Worm (Caenorhabditis elegans) whole organism, late embryonic: ENCODE measurements around the gene gly-5.

Experiments used
- K02D7.2 ChIP-seq: sonication (generic microtip); optimal IDR thresholded peaks from 2 replicates; lab custom pipeline; 2017; ENCODE audit warnings: mild to moderate bottlenecking, missing genetic modification characterization, missing compliant biosample characterization
- K09A11.1 ChIP-seq: sonication (generic microtip); optimal IDR thresholded peaks from 2 replicates; lab custom pipeline; 2017; ENCODE audit warnings: antibody characterized with exemption, mild to moderate bottlenecking, missing genetic modification characterization, missing compliant biosample characterization; ENCODE audit not compliant: insufficient read depth
- T23F11.4 ChIP-seq: fragments of 200-800 bp; sonication (Bioruptor generic); optimal IDR thresholded peaks from 2 replicates; lab custom pipeline; 2018; ENCODE audit warnings: mild to moderate bottlenecking, missing genetic modification characterization, missing compliant biosample characterization
- Y22D7AL.16 ChIP-seq: sonication (generic microtip); optimal IDR thresholded peaks from 2 replicates; lab custom pipeline; 2016; ENCODE audit warnings: missing genetic modification characterization, missing compliant biosample characterization
- ceh-14 ChIP-seq: sonication (generic microtip); optimal IDR thresholded peaks from 2 replicates; lab custom pipeline; 2016; ENCODE audit warnings: missing genotype, missing genetic modification characterization, missing compliant biosample characterization
- ceh-2 ChIP-seq: sonication (generic microtip); optimal IDR thresholded peaks from 2 replicates; lab custom pipeline; 2016; ENCODE audit warnings: missing genotype, missing genetic modification characterization, missing compliant biosample characterization
- ceh-24 ChIP-seq: sonication (generic microtip); optimal IDR thresholded peaks from 2 replicates; lab custom pipeline; 2016; ENCODE audit warnings: mild to moderate bottlenecking, missing genetic modification characterization, missing compliant biosample characterization
- ceh-31 ChIP-seq: sonication (generic microtip); optimal IDR thresholded peaks from 2 replicates; lab custom pipeline; 2016; ENCODE audit warnings: missing genetic modification characterization, missing compliant biosample characterization
- ceh-34 ChIP-seq: sonication (generic microtip); optimal IDR thresholded peaks from 2 replicates; lab custom pipeline; 2016; ENCODE audit warnings: mild to moderate bottlenecking, missing genetic modification characterization, missing compliant biosample characterization
- ceh-45 ChIP-seq: fragments of 200-800 bp; sonication (Bioruptor generic); IDR thresholded peaks from 2 replicates; pipeline ENCODE4 v1.3.6; 2022; ENCODE audit warnings: missing genetic modification reagents, missing genetic modification characterization, missing compliant biosample characterization
- dve-1 ChIP-seq: sonication (generic microtip); optimal IDR thresholded peaks from 2 replicates; lab custom pipeline; 2017; ENCODE audit warnings: antibody characterized with exemption, mild to moderate bottlenecking, missing genetic modification characterization, missing compliant biosample characterization
- elt-2 ChIP-seq: sonication (generic microtip); optimal IDR thresholded peaks from 2 replicates; lab custom pipeline; 2016; ENCODE audit warnings: missing genetic modification reagents, missing genetic modification characterization, missing compliant biosample characterization
- elt-4 ChIP-seq: sonication (generic microtip); optimal IDR thresholded peaks from 2 replicates; lab custom pipeline; 2016; ENCODE audit warnings: missing genetic modification characterization, missing compliant biosample characterization
- ets-4 ChIP-seq: sonication (generic microtip); optimal IDR thresholded peaks from 2 replicates; lab custom pipeline; 2016; ENCODE audit warnings: missing genetic modification characterization, missing compliant biosample characterization
- eyg-1 ChIP-seq: sonication (generic microtip); optimal IDR thresholded peaks from 2 replicates; lab custom pipeline; 2016; ENCODE audit warnings: missing genotype, missing genetic modification characterization, missing compliant biosample characterization
- fax-1 ChIP-seq: sonication (generic microtip); optimal IDR thresholded peaks from 2 replicates; lab custom pipeline; 2016; ENCODE audit warnings: missing genotype, missing genetic modification characterization, missing compliant biosample characterization
- fkh-10 ChIP-seq: fragments of 150-350 bp; optimal IDR thresholded peaks from 2 replicates; lab custom pipeline; 2014; ENCODE audit warnings: missing biosample characterization, missing genetic modification reagents, missing genetic modification characterization
- fkh-6 ChIP-seq: sonication (generic microtip); optimal IDR thresholded peaks from 2 replicates; lab custom pipeline; 2016; ENCODE audit warnings: missing genetic modification characterization, missing compliant biosample characterization
- hlh-13 ChIP-seq: fragments of 200-800 bp; sonication (Bioruptor generic); optimal IDR thresholded peaks from 2 replicates; lab custom pipeline; 2018; ENCODE audit warnings: mild to moderate bottlenecking, missing genetic modification characterization, missing compliant biosample characterization
- hlh-15 ChIP-seq: sonication (generic microtip); optimal IDR thresholded peaks from 2 replicates; lab custom pipeline; 2016; ENCODE audit warnings: missing genetic modification characterization, missing compliant biosample characterization
- hlh-30 ChIP-seq: sonication (generic microtip); optimal IDR thresholded peaks from 2 replicates; lab custom pipeline; 2017; ENCODE audit warnings: antibody characterized with exemption, missing genetic modification characterization, missing compliant biosample characterization; ENCODE audit not compliant: insufficient read depth
- hlh-6 ChIP-seq: sonication (generic microtip); optimal IDR thresholded peaks from 2 replicates; lab custom pipeline; 2016; ENCODE audit warnings: missing genotype, missing genetic modification characterization, missing compliant biosample characterization
- lim-6 ChIP-seq: sonication (generic microtip); optimal IDR thresholded peaks from 2 replicates; lab custom pipeline; 2016; ENCODE audit warnings: missing genetic modification characterization, missing compliant biosample characterization
- madf-2 ChIP-seq: sonication (generic microtip); optimal IDR thresholded peaks from 2 replicates; lab custom pipeline; 2017; ENCODE audit warnings: missing genetic modification characterization, missing compliant biosample characterization
- npax-4 ChIP-seq: sonication (generic microtip); optimal IDR thresholded peaks from 2 replicates; lab custom pipeline; 2016; ENCODE audit warnings: missing genetic modification characterization, missing compliant biosample characterization
- pag-3 ChIP-seq: sonication (generic microtip); optimal IDR thresholded peaks from 2 replicates; lab custom pipeline; 2016; ENCODE audit warnings: missing compliant biosample characterization, missing genetic modification characterization, borderline replicate concordance
- pat-9 ChIP-seq: fragments of 200-800 bp; sonication (Bioruptor generic); optimal IDR thresholded peaks from 2 replicates; lab custom pipeline; 2018; ENCODE audit warnings: mild to moderate bottlenecking, missing genetic modification characterization, moderate library complexity, missing compliant biosample characterization
- pax-1 ChIP-seq: fragments of 150-350 bp; optimal IDR thresholded peaks from 2 replicates; lab custom pipeline; 2014; ENCODE audit warnings: missing biosample characterization, missing genetic modification characterization
- pha-2 ChIP-seq: sonication (generic microtip); optimal IDR thresholded peaks from 2 replicates; lab custom pipeline; 2017; ENCODE audit warnings: mild to moderate bottlenecking, missing genetic modification characterization, missing compliant biosample characterization
- pqm-1 ChIP-seq: sonication (generic microtip); optimal IDR thresholded peaks from 2 replicates; lab custom pipeline; 2016; ENCODE audit warnings: missing genetic modification characterization, missing compliant biosample characterization
- pros-1 ChIP-seq: fragments of 150-350 bp; optimal IDR thresholded peaks from 2 replicates; lab custom pipeline; 2014; ENCODE audit warnings: missing biosample characterization, missing genetic modification reagents, missing genetic modification characterization
- ref-2 ChIP-seq: sonication (generic microtip); optimal IDR thresholded peaks from 2 replicates; lab custom pipeline; 2016; ENCODE audit warnings: missing genetic modification characterization, missing compliant biosample characterization
- rnt-1 ChIP-seq: sonication (generic microtip); optimal IDR thresholded peaks from 2 replicates; lab custom pipeline; 2016; ENCODE audit warnings: missing genetic modification characterization, missing compliant biosample characterization
- ttx-3 ChIP-seq: sonication (generic microtip); optimal IDR thresholded peaks from 2 replicates; lab custom pipeline; 2016; ENCODE audit warnings: missing genetic modification reagents, missing genetic modification characterization, missing compliant biosample characterization
- unc-42 ChIP-seq: sonication (generic microtip); optimal IDR thresholded peaks from 2 replicates; lab custom pipeline; 2016; ENCODE audit warnings: missing genotype, missing genetic modification characterization, missing compliant biosample characterization
- unc-55 ChIP-seq: sonication (generic microtip); optimal IDR thresholded peaks from 2 replicates; lab custom pipeline; 2017; ENCODE audit warnings: missing biosample characterization, missing genetic modification reagents, missing genetic modification characterization

Gene gly-5

ce11 chrIII:13212366-13212765, 25.2 kb downstream of the gly-5 start, which contains the start of gene tsp-3:
Gene tsp-3, plus strand, starts transcription at chrIII:13212666.
- no peak for TF ChIP-seq unc-55 (GFP tag; lab: Kevin White, UChicago)
- no peak for TF ChIP-seq ceh-2 (tag; lab: Kevin White, UChicago)
- TF ChIP-seq unc-42 = no peak
- no peak for TF ChIP-seq dve-1 (tag; lab: Kevin White, UChicago)
- TF ChIP-seq ets-4 (tag; lab: Kevin White, UChicago) = no peak
- TF ChIP-seq eyg-1 = no peak
- TF ChIP-seq T23F11.4 = no peak
- TF ChIP-seq hlh-15 (tag; lab: Kevin White, UChicago) = no peak
- TF ChIP-seq pha-2 = no peak
- TF ChIP-seq npax-4 (tag; lab: Kevin White, UChicago) = no peak
- no peak for TF ChIP-seq pros-1 (tag; lab: Kevin White, UChicago)
- no peak for TF ChIP-seq fax-1 (tag; lab: Kevin White, UChicago)
- no peak for TF ChIP-seq madf-2 (tag; lab: Kevin White, UChicago)
- TF ChIP-seq hlh-30 = no peak
- no peak for TF ChIP-seq ref-2 (tag; lab: Kevin White, UChicago)

ce11 chrIII:13213111-13213510, 25.9 kb downstream of the gly-5 start:
- TF ChIP-seq fax-1 (tag; lab: Kevin White, UChicago) (no peak), Y22D7AL.16 (no peak), ets-4 (tag; lab: Kevin White, UChicago) (no peak), fkh-6 (tag; lab: Kevin White, UChicago) (no peak), hlh-13 (no peak), pat-9 (tag; lab: Kevin White, UChicago) (no peak), hlh-6 (no peak), dve-1 (tag; lab: Kevin White, UChicago) (no peak), pqm-1 (tag; lab: Kevin White, UChicago) (no peak), hlh-15 (tag; lab: Kevin White, UChicago) (no peak), fkh-10 (GFP tag; lab: Kevin White, UChicago) (no peak), ceh-34 (tag; lab: Kevin White, UChicago) (no peak), ceh-31 (tag; lab: Kevin White, UChicago) (no peak), T23F11.4 (no peak), elt-4 (tag; lab: Kevin White, UChicago) (no peak), ceh-24 (tag; lab: Kevin White, UChicago) (no peak), pax-1 (tag; lab: Kevin White, UChicago) (no peak), elt-2 (tag; lab: Kevin White, UChicago) (no peak)
- TF ChIP-seq, all 69 proteins: peak for 0

- no peak for TF ChIP-seq K02D7.2 (tag; lab: Kevin White, UChicago)
- no peak for TF ChIP-seq ttx-3
- peak; percentile 10 for TF ChIP-seq unc-42
Measured at ce11 chrIII:13215682-13216081, 28.5 kb downstream of the gly-5 start.

- TF ChIP-seq ets-4 (tag; lab: Kevin White, UChicago) = no peak
- TF ChIP-seq pqm-1 (tag; lab: Kevin White, UChicago) = no peak
- TF ChIP-seq ceh-14 (tag; lab: Kevin White, UChicago) = no peak
- no peak for TF ChIP-seq unc-55 (GFP tag; lab: Kevin White, UChicago)
- no peak for TF ChIP-seq pag-3 (tag; lab: Kevin White, UChicago)
- no peak for TF ChIP-seq rnt-1
- no peak for TF ChIP-seq ceh-45 (GFP tag; lab: Robert Waterston, UW)
- no peak for TF ChIP-seq lim-6 (tag; lab: Kevin White, UChicago)
- no peak for TF ChIP-seq Y22D7AL.16
- TF ChIP-seq K09A11.1 (tag; lab: Kevin White, UChicago) = no peak
Measured at ce11 chrIII:13216488-13217016, 29.4 kb downstream of the gly-5 start.
